Fruit fly (Drosophila melanogaster): ENCODE measurements around the gene C3G.

C3G gene

dm6 chrX:6802376-6803080 is 865 bp downstream of the C3G start (continued):
- no peak for TF ChIP-seq seq (GFP tag; IDR thresholded peaks at IDR 0.05)
- no peak for TF ChIP-seq mam (GFP tag; optimal IDR thresholded peaks at IDR 0.05)
- no peak for TF ChIP-seq BtbVII (GFP tag; optimal IDR thresholded peaks at IDR 0.05)
- no peak for TF ChIP-seq Gsc (GFP tag; IDR thresholded peaks at IDR 0.05)
- no peak for TF ChIP-seq CG34224 (GFP tag; IDR thresholded peaks at IDR 0.05; ENCODE audit: partially characterized antibody)
- no peak for TF ChIP-seq Fer1 (GFP tag; optimal IDR thresholded peaks at IDR 0.05)
- TF ChIP-seq Kr (GFP tag; optimal IDR thresholded peaks at IDR 0.05) = no peak
- peak; percentile 7 for TF ChIP-seq stwl (tag; optimal IDR thresholded peaks at IDR 0.05)
- TF ChIP-seq CG42726 (GFP tag; IDR thresholded peaks at IDR 0.05; ENCODE audit: partially characterized antibody) = no peak
- TF ChIP-seq CG6791 (GFP tag; IDR thresholded peaks at IDR 0.05; ENCODE audit: partially characterized antibody) = no peak
- no peak for TF ChIP-seq CG2678 (tag; optimal IDR thresholded peaks at IDR 0.05)
- no peak for TF ChIP-seq sim (GFP tag; IDR thresholded peaks at IDR 0.05)
- TF ChIP-seq vnd (GFP tag; IDR thresholded peaks at IDR 0.05; ENCODE audit: partially characterized antibody) = no peak
- TF ChIP-seq sna (GFP tag; IDR thresholded peaks at IDR 0.05; ENCODE audit: partially characterized antibody) = no peak
- no peak for TF ChIP-seq ssp (GFP tag; IDR thresholded peaks at IDR 0.05)
- TF ChIP-seq dysf (GFP tag; IDR thresholded peaks at IDR 0.05) = no peak
- TF ChIP-seq CG2199 (GFP tag; IDR thresholded peaks at IDR 0.05) = no peak
- no peak for TF ChIP-seq CG5245 (GFP tag; optimal IDR thresholded peaks at IDR 0.05)
- TF ChIP-seq Sox100B (GFP tag; optimal IDR thresholded peaks at IDR 0.05) = no peak
- TF ChIP-seq CG3995 (GFP tag; optimal IDR thresholded peaks at IDR 0.05) = no peak
- TF ChIP-seq lbe (GFP tag; optimal IDR thresholded peaks at IDR 0.05) = no peak
- no peak for TF ChIP-seq CG9215 (GFP tag; IDR thresholded peaks at IDR 0.05)
- TF ChIP-seq CG8765 (GFP tag; IDR thresholded peaks at IDR 0.05) = no peak
- TF ChIP-seq CG13424 (tag; optimal IDR thresholded peaks at IDR 0.05) = no peak
- no peak for TF ChIP-seq toy (GFP tag; IDR thresholded peaks at IDR 0.05)
- TF ChIP-seq Lim3 (GFP tag; IDR thresholded peaks at IDR 0.05) = no peak
- no peak for TF ChIP-seq Dad (GFP tag; optimal IDR thresholded peaks at IDR 0.05)
- no peak for TF ChIP-seq NC2β (GFP tag; optimal IDR thresholded peaks at IDR 0.05)
- TF ChIP-seq cato (GFP tag; optimal IDR thresholded peaks at IDR 0.05; ENCODE audit: borderline replicate concordance) = no peak
- peak; percentile 2 for TF ChIP-seq Ets65A (GFP tag)
- TF ChIP-seq tup (GFP tag; optimal IDR thresholded peaks at IDR 0.05) = no peak
- no peak for TF ChIP-seq danr (GFP tag; IDR thresholded peaks at IDR 0.05)
- peak; percentile 51; the same call in 2 of the 3 replicates for TF ChIP-seq sr (GFP tag; IDR thresholded peaks at IDR 0.05)
- peak; percentile 1 for TF ChIP-seq psq (GFP tag; optimal IDR thresholded peaks at IDR 0.05)
- no peak for TF ChIP-seq unpg (GFP tag; optimal IDR thresholded peaks at IDR 0.05)
- TF ChIP-seq CG1832 (GFP tag; optimal IDR thresholded peaks at IDR 0.05) = no peak
- no peak for TF ChIP-seq CG12391 (tag; optimal IDR thresholded peaks at IDR 0.05)
- no peak for TF ChIP-seq ATbp (GFP tag; optimal IDR thresholded peaks at IDR 0.05)
- no peak for TF ChIP-seq HLH3B (GFP tag; IDR thresholded peaks at IDR 0.05)
- TF ChIP-seq CG4360 (GFP tag; IDR thresholded peaks at IDR 0.05) = peak; percentile 86
- no peak for TF ChIP-seq CG12155 (GFP tag; optimal IDR thresholded peaks at IDR 0.05)
- no peak for TF ChIP-seq onecut (GFP tag; IDR thresholded peaks at IDR 0.05)
- TF ChIP-seq Dip3 (GFP tag; optimal IDR thresholded peaks at IDR 0.05) = no peak
- TF ChIP-seq CG13296 (GFP tag; optimal IDR thresholded peaks at IDR 0.05) = no peak
- no peak for TF ChIP-seq Neu2 (GFP tag; optimal IDR thresholded peaks at IDR 0.05; ENCODE audit: borderline replicate concordance)
- no peak for TF ChIP-seq CG8281 (tag; optimal IDR thresholded peaks at IDR 0.05)
- TF ChIP-seq Awh (GFP tag; IDR thresholded peaks at IDR 0.05) = no peak

Data from whole organism, embryonic.